Fruit fly (Drosophila melanogaster): ENCODE results near the gene Nplp4.
A peak's percentile ranks its signal among the peaks of the same experiment; 100 is the strongest.

Nplp4 gene

dm6 chr2L:1981726-1982367 lies 26.4 kb upstream of the Nplp4 start, which contains the start of gene CG7289 (continued):
- TF ChIP-seq CG6791 (GFP tag; IDR thresholded peaks at IDR 0.05; ENCODE audit: partially characterized antibody) (peak; percentile 81), fd64A (GFP tag; optimal IDR thresholded peaks at IDR 0.05) (no peak), Ets97D (GFP tag; optimal IDR thresholded peaks at IDR 0.05) (peak; percentile 14), CG12155 (GFP tag; optimal IDR thresholded peaks at IDR 0.05) (peak; percentile 5), CG2116 (GFP tag; optimal IDR thresholded peaks at IDR 0.05) (peak; percentile 46), gfzf (GFP tag; optimal IDR thresholded peaks at IDR 0.05) (peak; percentile 12), dpn (GFP tag; optimal IDR thresholded peaks at IDR 0.05) (peak in 1 of 2 experiments; percentile 28), az2 (GFP tag; optimal IDR thresholded peaks at IDR 0.05) (no peak), pan (optimal IDR thresholded peaks at IDR 0.05) (peak in 1 of 2 experiments; percentile 28), pan (GFP tag; optimal IDR thresholded peaks at IDR 0.05 in 1 of 2, IDR thresholded peaks at IDR 0.05 in 1 of 2) (peak in 1 of 2 experiments; percentile 34), MBD-R2 (GFP tag; IDR thresholded peaks at IDR 0.05) (peak; percentile 77), trh (GFP tag; optimal IDR thresholded peaks at IDR 0.05) (no peak), CG14860 (GFP tag; IDR thresholded peaks at IDR 0.05; ENCODE audit: partially characterized antibody) (peak; percentile 55; the same call in 2 of the 3 replicates), Hr78 (GFP tag; optimal IDR thresholded peaks at IDR 0.05) (no peak), Scr (GFP tag; IDR thresholded peaks at IDR 0.05; ENCODE audit: partially characterized antibody) (peak; percentile 65), CG8290 (GFP tag; optimal IDR thresholded peaks at IDR 0.05) (no peak), CG8290 (tag; optimal IDR thresholded peaks at IDR 0.05) (peak in 1 of 2 experiments; percentile 35), slbo (GFP tag; IDR thresholded peaks at IDR 0.05) (peak; percentile 40; the same call in 1 of the 2 replicates), rib (GFP tag; IDR thresholded peaks at IDR 0.05) (no peak), unc-4 (GFP tag; IDR thresholded peaks at IDR 0.05; ENCODE audit: partially characterized antibody) (peak; percentile 60), Dref (GFP tag; IDR thresholded peaks at IDR 0.05) (peak; percentile 75)

DNA sequence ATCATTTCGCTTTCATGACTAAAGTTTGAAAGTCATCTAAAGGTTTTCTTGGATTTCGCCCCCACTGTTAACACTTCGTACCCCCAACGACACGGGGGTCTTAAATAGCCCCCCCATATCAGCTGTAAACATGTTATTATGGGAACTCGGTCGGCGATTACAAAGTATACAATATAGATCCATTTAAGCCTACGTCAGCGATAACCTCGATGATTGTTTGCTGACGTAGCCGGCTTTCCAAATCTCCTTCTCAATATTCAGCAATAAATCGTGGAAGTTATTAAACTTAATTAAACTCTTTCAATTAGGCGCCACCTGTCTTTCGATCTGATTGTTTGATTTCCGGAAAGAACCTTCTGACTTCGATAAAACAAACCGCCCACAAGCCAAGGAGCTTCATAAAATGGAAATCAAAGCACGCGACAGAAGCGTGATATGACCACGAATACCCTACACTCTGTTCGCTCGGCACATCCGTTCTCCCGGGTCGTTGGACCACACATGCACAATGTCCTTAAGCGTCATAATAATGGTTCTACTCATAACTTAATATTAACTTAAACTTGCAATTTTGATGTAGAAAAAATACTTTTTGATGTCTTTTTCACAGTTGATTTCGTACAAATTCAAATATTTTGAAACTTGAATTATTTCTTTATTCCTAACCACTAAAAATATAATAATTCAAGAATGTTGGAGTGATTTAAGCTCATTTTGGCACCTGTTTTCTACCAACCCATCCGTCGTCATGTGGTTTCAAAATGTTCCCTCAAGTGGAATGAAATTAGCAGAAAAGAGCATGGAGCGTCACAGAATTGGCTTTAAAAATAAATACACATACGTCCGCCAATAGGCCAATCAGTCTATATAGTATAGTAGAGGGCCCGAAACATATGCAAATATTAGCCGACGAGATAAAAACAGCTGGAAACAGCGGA lies 21.6 kb upstream of the Nplp4 start:
- TF ChIP-seq hth (optimal IDR thresholded peaks at IDR 0.05) (no peak), CG10321 (GFP tag; IDR thresholded peaks at IDR 0.05) (no peak), CG4404 (GFP tag; IDR thresholded peaks at IDR 0.05) (no peak; the same call in 1 of the 2 replicates), CG14050 (GFP tag; IDR thresholded peaks at IDR 0.05) (peak; percentile 52), CG33213 (GFP tag; optimal IDR thresholded peaks at IDR 0.05) (peak; percentile 14), CG14710 (tag; optimal IDR thresholded peaks at IDR 0.05) (no peak), Atf6 (GFP tag; IDR thresholded peaks at IDR 0.05) (0 out of 2 replicates have a peak, but pooled peaks have one; percentile 43), CG10267 (tag; optimal IDR thresholded peaks at IDR 0.05) (peak; percentile 4), CG6272 (GFP tag; IDR thresholded peaks at IDR 0.05) (no peak), unpg (GFP tag; optimal IDR thresholded peaks at IDR 0.05) (peak; percentile 48), Sry-β (GFP tag; optimal IDR thresholded peaks at IDR 0.05) (no peak), h (optimal IDR thresholded peaks at IDR 0.05) (no peak), lbe (GFP tag; optimal IDR thresholded peaks at IDR 0.05) (peak; percentile 62), CG15479 (GFP tag; optimal IDR thresholded peaks at IDR 0.05) (no peak), CG15696 (tag; optimal IDR thresholded peaks at IDR 0.05) (no peak), lmd (GFP tag; IDR thresholded peaks at IDR 0.05) (peak; percentile 61; the same call in 1 of the 2 replicates), amos (GFP tag; IDR thresholded peaks at IDR 0.05; ENCODE audit: partially characterized antibody) (no peak), hb (GFP tag; IDR thresholded peaks at IDR 0.05; ENCODE audit: partially characterized antibody) (no peak), nerfin-1 (tag; optimal IDR thresholded peaks at IDR 0.05) (no peak), Oli (tag; optimal IDR thresholded peaks at IDR 0.05) (peak; percentile 64), zen2 (GFP tag; IDR thresholded peaks at IDR 0.05; ENCODE audit: partially characterized antibody) (no peak), emc (GFP tag; optimal IDR thresholded peaks at IDR 0.05) (peak; percentile 4), Rfx (GFP tag; IDR thresholded peaks at IDR 0.05) (peak; percentile 75), sisA (GFP tag; IDR thresholded peaks at IDR 0.05) (peak; percentile 39; the same call in 1 of the 2 replicates), CG11695 (GFP tag; IDR thresholded peaks at IDR 0.05) (peak; percentile 47; the same call in 1 of the 3 replicates), gt (GFP tag; IDR thresholded peaks at IDR 0.05) (no peak), CG16863 (GFP tag; optimal IDR thresholded peaks at IDR 0.05) (peak; percentile 16)

Measured in whole organism, embryonic.